Worm (Caenorhabditis elegans): ENCODE results near the gene ZC376.8.

The ZC376.8 gene

DNA sequence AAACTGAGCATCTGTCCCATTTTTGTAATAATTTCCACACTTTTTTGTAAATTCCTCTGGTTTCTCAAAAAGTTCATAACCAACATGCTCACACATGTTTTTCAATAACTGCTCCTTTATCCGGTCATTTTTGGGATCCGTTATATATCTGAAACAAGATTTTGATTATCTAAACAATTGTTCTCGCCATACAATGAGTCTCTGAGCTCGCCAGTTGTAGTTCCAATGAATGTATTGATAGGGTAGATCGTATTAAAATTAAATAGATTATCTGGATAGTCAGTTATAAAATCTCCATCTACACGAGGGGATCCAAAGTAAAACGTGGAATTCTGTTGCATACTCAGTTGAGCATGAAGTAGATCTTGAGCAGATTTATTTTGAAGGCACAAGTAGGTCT is 3.5 kb upstream of the ZC376.8 start:
- TF ChIP-seq snpc-1.1 (tag; optimal IDR thresholded peaks at IDR 0.05; ENCODE audit: insufficient read depth): no peak
- TF ChIP-seq F23B12.7 (tag; optimal IDR thresholded peaks at IDR 0.05; ENCODE audit: insufficient read depth): no peak
- TF ChIP-seq rec-8 (tag; optimal IDR thresholded peaks at IDR 0.05): no peak
- no peak for TF ChIP-seq hlh-26 (GFP tag; conservative IDR thresholded peaks at IDR 0.05)

ce11 chrV:14177657-14178129 is 2.4 kb upstream of the ZC376.8 start, which contains the start of gene ceh-74:
Gene ceh-74 (plus strand): TSS chrV:14178079.
- TF ChIP-seq hmg-1.2 (GFP tag; IDR thresholded peaks at IDR 0.05): peak; percentile 58
- no peak for TF ChIP-seq C17E4.6 (GFP tag; IDR thresholded peaks at IDR 0.05)

DNA sequence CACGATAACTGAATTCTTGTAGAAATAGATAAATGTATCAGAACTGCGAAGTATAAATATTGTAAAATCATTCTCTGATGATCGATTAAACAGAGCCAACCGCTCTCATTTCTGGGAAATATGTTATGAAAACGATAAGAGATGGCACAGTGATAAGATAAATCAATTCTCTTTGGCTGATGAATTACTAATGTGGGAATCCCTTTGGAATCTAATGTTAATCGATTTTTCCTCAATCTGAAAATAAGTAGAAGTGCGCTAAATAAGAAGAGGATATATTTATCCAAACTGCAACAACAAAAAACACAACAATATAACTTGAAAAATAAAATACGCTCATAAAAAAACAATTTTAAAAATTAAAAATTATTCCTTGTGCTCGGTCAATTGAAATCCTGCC is 2.8 kb downstream of the ZC376.8 start, which contains the start of gene cest-2.3:
Gene cest-2.3, minus strand, starts transcription at position 101 of the 400 bp plus-strand sequence.
- TF ChIP-seq snpc-3.4 (tag; optimal IDR thresholded peaks at IDR 0.05) (no peak), K11D2.4 (GFP tag; IDR thresholded peaks at IDR 0.05) (no peak), let-526 (GFP tag; IDR thresholded peaks at IDR 0.05) (no peak), ets-4 (GFP tag; optimal IDR thresholded peaks at IDR 0.05) (no peak), mes-4 (tag; optimal IDR thresholded peaks at IDR 0.05) (no peak), nfyb-1 (GFP tag; IDR thresholded peaks at IDR 0.05) (no peak), rec-8 (tag; optimal IDR thresholded peaks at IDR 0.05) (no peak), sea-2 (GFP tag; IDR thresholded peaks at IDR 0.05) (no peak), T07F8.4 (tag; optimal IDR thresholded peaks at IDR 0.05) (no peak), rpc-1 (optimal IDR thresholded peaks at IDR 0.05) (no peak), rpc-1 (tag; optimal IDR thresholded peaks at IDR 0.05) (no peak), ceh-79 (tag; optimal IDR thresholded peaks at IDR 0.05) (no peak), nhr-80 (tag; optimal IDR thresholded peaks at IDR 0.05) (no peak), mxl-1 (tag; optimal IDR thresholded peaks at IDR 0.05) (no peak), akir-1 (GFP tag; optimal IDR thresholded peaks at IDR 0.05) (no peak), dox-1 (GFP tag; IDR thresholded peaks at IDR 0.05) (no peak), Y53F4B.3 (GFP tag; IDR thresholded peaks at IDR 0.05) (no peak), attf-5 (GFP tag; optimal IDR thresholded peaks at IDR 0.05) (no peak), ZK185.1 (tag; optimal IDR thresholded peaks at IDR 0.05; ENCODE audit: poor library complexity, severe bottlenecking) (no peak), dpl-1 (GFP tag; optimal IDR thresholded peaks at IDR 0.05) (no peak)

ce11 chrV:14185438-14185837 is 5.4 kb downstream of the ZC376.8 start, which contains the start of the genes trm-1 and ints-2:
Gene trm-1 (minus strand): TSS chrV:14185612.
Gene ints-2 (plus strand): TSS chrV:14185686.
- TF ChIP-seq let-526 (GFP tag; IDR thresholded peaks at IDR 0.05): no peak
- TF ChIP-seq hmg-1.2 (GFP tag; IDR thresholded peaks at IDR 0.05): 0 out of 2 replicates have a peak, but pooled peaks have one; percentile 19
- peak; percentile 21; the same call in 1 of the 2 replicates for TF ChIP-seq F33H1.4 (GFP tag; IDR thresholded peaks at IDR 0.05)
- TF ChIP-seq attf-5 (GFP tag; optimal IDR thresholded peaks at IDR 0.05): peak; percentile 20
- peak; percentile 96 for TF ChIP-seq mcd-1 (GFP tag; IDR thresholded peaks at IDR 0.05)
- TF ChIP-seq T26A5.8 (tag; optimal IDR thresholded peaks at IDR 0.05): no peak
- TF ChIP-seq bed-2 (GFP tag; IDR thresholded peaks at IDR 0.05): no peak
- TF ChIP-seq ZK185.1 (tag; optimal IDR thresholded peaks at IDR 0.05; ENCODE audit: poor library complexity, severe bottlenecking): peak; percentile 27
- TF ChIP-seq lsl-1 (GFP tag; optimal IDR thresholded peaks at IDR 0.05): peak; percentile 4
- TF ChIP-seq snpc-4 (GFP tag; optimal IDR thresholded peaks at IDR 0.05): no peak
- TF ChIP-seq snpc-4 (tag; optimal IDR thresholded peaks at IDR 0.05): peak in 1 of 4 experiments; percentile 45
- TF ChIP-seq lin-35 (GFP tag; optimal IDR thresholded peaks at IDR 0.05): peak in 1 of 3 experiments; percentile 36
- TF ChIP-seq efl-1 (GFP tag; optimal IDR thresholded peaks at IDR 0.05): peak; percentile 21
- TF ChIP-seq lin-54 (GFP tag; optimal IDR thresholded peaks at IDR 0.05): peak; percentile 10

Measured in whole organism, young adult.